Worm (Caenorhabditis elegans) whole organism, L1 larva: ENCODE data around the gene nhr-25.

Experiments used
- C04F5.9 ChIP-seq: sonication (generic microtip); optimal IDR thresholded peaks from 2 replicates; lab custom pipeline; 2016; ENCODE audit warnings: missing genetic modification characterization, missing compliant biosample characterization
- C16A3.4 ChIP-seq: fragments of 150-350 bp; optimal IDR thresholded peaks from 2 replicates; lab custom pipeline; 2014; ENCODE audit warnings: missing biosample characterization, missing genetic modification characterization
- Y116A8C.19 ChIP-seq: sonication (generic microtip); optimal IDR thresholded peaks from 2 replicates; lab custom pipeline; 2016; ENCODE audit warnings: missing compliant biosample characterization, missing genetic modification characterization, borderline replicate concordance
- ama-1 ChIP-seq: fragments of 150-350 bp; optimal IDR thresholded peaks from 2 replicates; lab custom pipeline; 2014
- ceh-8 ChIP-seq: fragments of 200-800 bp; sonication (Bioruptor generic); optimal IDR thresholded peaks from 2 replicates; lab custom pipeline; 2018; ENCODE audit warnings: mild to moderate bottlenecking, missing genetic modification characterization, moderate library complexity, missing compliant biosample characterization
- ceh-82 ChIP-seq, 3 experiments: fragments of 150-350 bp in 1 of 3; sonication (generic microtip) in 2 of 3; optimal IDR thresholded peaks; 2 replicates each; lab custom pipeline; 2014 to 2017; ENCODE audit warnings: missing biosample characterization in 3 of 3, missing genetic modification characterization in 3 of 3
- ceh-90 ChIP-seq: sonication (generic microtip); optimal IDR thresholded peaks from 2 replicates; lab custom pipeline; 2016; ENCODE audit warnings: missing genetic modification characterization, missing compliant biosample characterization
- ces-1 ChIP-seq: fragments of 150-350 bp; optimal IDR thresholded peaks from 2 replicates; lab custom pipeline; 2014; ENCODE audit warnings: missing biosample characterization, missing genetic modification reagents, missing genetic modification characterization
- efl-1 ChIP-seq, 4 experiments: fragments of 150-350 bp; optimal IDR thresholded peaks in 3 of 4; peaks in 1 of 4; 1 replicate in 1 of 4; 2 replicates in 3 of 4; lab custom pipeline; 2014; ENCODE audit warnings: missing biosample characterization in 2 of 4, missing genetic modification characterization in 2 of 4, missing genetic modification reagents in 2 of 4
- efl-3 ChIP-seq: fragments of 200-800 bp; sonication (Bioruptor generic); optimal IDR thresholded peaks from 2 replicates; lab custom pipeline; 2018; ENCODE audit warnings: mild to moderate bottlenecking, missing genetic modification characterization, missing compliant biosample characterization
- egl-13 ChIP-seq: sonication (generic microtip); optimal IDR thresholded peaks from 2 replicates; lab custom pipeline; 2016; ENCODE audit warnings: missing genotype, missing genetic modification reagents, missing genetic modification characterization, missing compliant biosample characterization
- egl-27 ChIP-seq, 2 experiments: fragments of 150-350 bp in 1 of 2; sonication (generic microtip); optimal IDR thresholded peaks; 3 replicates each; lab custom pipeline; 2017 to 2018; ENCODE audit warnings: missing biosample characterization in 2 of 2, missing genetic modification characterization in 2 of 2, missing genetic modification reagents in 2 of 2
- elt-2 ChIP-seq: sonication (generic microtip); optimal IDR thresholded peaks from 2 replicates; lab custom pipeline; 2016; ENCODE audit warnings: missing genetic modification characterization, mild to moderate bottlenecking, inconsistent platforms, missing compliant biosample characterization, missing genetic modification reagents
- elt-3 ChIP-seq, 6 experiments: fragments of 150-350 bp in 1 of 6; sonication (generic microtip); optimal IDR thresholded peaks; 2 replicates each; lab custom pipeline; 2017 to 2018; ENCODE audit warnings: missing biosample characterization in 6 of 6, missing genetic modification characterization in 6 of 6, inconsistent platforms in 1 of 6
- fkh-10 ChIP-seq: sonication (generic microtip); optimal IDR thresholded peaks from 2 replicates; lab custom pipeline; 2017; ENCODE audit warnings: missing biosample characterization, missing genetic modification reagents, missing genetic modification characterization
- fos-1 ChIP-seq: fragments of 150-350 bp; optimal IDR thresholded peaks from 2 replicates; lab custom pipeline; 2014; ENCODE audit warnings: missing biosample characterization, missing genetic modification characterization
- hpl-2 ChIP-seq: fragments of 150-350 bp; optimal IDR thresholded peaks from 2 replicates; lab custom pipeline; 2014; ENCODE audit warnings: missing biosample characterization, missing genetic modification reagents, missing genetic modification characterization
- lin-14 ChIP-seq: fragments of 200-800 bp; sonication (Bioruptor generic); optimal IDR thresholded peaks from 2 replicates; lab custom pipeline; 2018; ENCODE audit warnings: mild to moderate bottlenecking, missing genetic modification characterization, moderate library complexity, missing compliant biosample characterization
- lin-15B ChIP-seq: fragments of 150-350 bp; sonication (generic microtip); optimal IDR thresholded peaks from 3 replicates; lab custom pipeline; 2014; ENCODE audit warnings: missing biosample characterization, missing genetic modification characterization
- lin-35 ChIP-seq, 2 experiments: fragments of 150-350 bp; optimal IDR thresholded peaks; 2 replicates each; lab custom pipeline; 2014; ENCODE audit warnings: missing biosample characterization in 2 of 2, missing genetic modification characterization in 2 of 2, missing genetic modification reagents in 2 of 2
- lin-39 ChIP-seq: fragments of 150-350 bp; optimal IDR thresholded peaks from 2 replicates; lab custom pipeline; 2014; ENCODE audit warnings: missing biosample characterization, missing genetic modification reagents, missing genetic modification characterization
- lir-3 ChIP-seq: sonication (generic microtip); optimal IDR thresholded peaks from 2 replicates; lab custom pipeline; 2016; ENCODE audit warnings: mild to moderate bottlenecking, missing genetic modification characterization, moderate library complexity, missing compliant biosample characterization; ENCODE audit not compliant: poor library complexity
- lsy-2 ChIP-seq, 2 experiments: fragments of 150-350 bp; optimal IDR thresholded peaks; 2 replicates each; lab custom pipeline; 2014; ENCODE audit warnings: missing biosample characterization in 2 of 2, missing genetic modification characterization in 2 of 2
- mab-9 ChIP-seq: fragments of 200-800 bp; sonication (Bioruptor generic); IDR thresholded peaks from 2 replicates; pipeline ENCODE4 v1.3.6; 2022; ENCODE audit warnings: missing genetic modification reagents, missing genetic modification characterization, missing compliant biosample characterization
- mep-1 ChIP-seq: fragments of 150-350 bp; optimal IDR thresholded peaks from 2 replicates; lab custom pipeline; 2014; ENCODE audit warnings: missing biosample characterization, missing genetic modification characterization
- nhr-11 ChIP-seq: fragments of 150-350 bp; optimal IDR thresholded peaks from 2 replicates; lab custom pipeline; 2014; ENCODE audit warnings: missing biosample characterization, missing genetic modification characterization
- nhr-12 ChIP-seq: sonication (generic microtip); optimal IDR thresholded peaks from 2 replicates; lab custom pipeline; 2017; ENCODE audit warnings: missing biosample characterization, missing genetic modification characterization
- nhr-19 ChIP-seq: fragments of 200-800 bp; sonication (Bioruptor generic); conservative IDR thresholded peaks from 2 replicates; pipeline ENCODE4 v1.3.6; 2022; ENCODE audit warnings: missing genetic modification characterization, missing compliant biosample characterization
- nhr-20 ChIP-seq: sonication (generic microtip); optimal IDR thresholded peaks from 2 replicates; lab custom pipeline; 2016; ENCODE audit warnings: mild to moderate bottlenecking, missing genetic modification characterization, missing compliant biosample characterization
- nhr-28 ChIP-seq: fragments of 150-350 bp; optimal IDR thresholded peaks from 2 replicates; lab custom pipeline; 2014; ENCODE audit warnings: missing biosample characterization, missing genetic modification characterization
- nhr-47 ChIP-seq: sonication (generic microtip); optimal IDR thresholded peaks from 2 replicates; lab custom pipeline; 2016; ENCODE audit warnings: mild to moderate bottlenecking, missing genetic modification characterization, moderate library complexity, missing compliant biosample characterization
- nhr-71 ChIP-seq: sonication (generic microtip); optimal IDR thresholded peaks from 2 replicates; lab custom pipeline; 2016; ENCODE audit warnings: mild to moderate bottlenecking, missing genetic modification characterization, moderate library complexity, missing compliant biosample characterization
- nhr-84 ChIP-seq: sonication (generic microtip); optimal IDR thresholded peaks from 2 replicates; lab custom pipeline; 2017; ENCODE audit warnings: missing biosample characterization, missing genetic modification characterization
- nhr-85 ChIP-seq: sonication (generic microtip); peaks from one replicate; lab custom pipeline; 2016; ENCODE audit warnings: missing genetic modification characterization, inconsistent platforms, missing compliant biosample characterization
- rnt-1 ChIP-seq: sonication (generic microtip); optimal IDR thresholded peaks from 2 replicates; lab custom pipeline; 2016; ENCODE audit warnings: mild to moderate bottlenecking, missing genetic modification characterization, moderate library complexity, missing compliant biosample characterization
- skn-1 ChIP-seq: fragments of 150-350 bp; optimal IDR thresholded peaks from 2 replicates; lab custom pipeline; 2014; ENCODE audit warnings: missing biosample characterization, missing genetic modification characterization
- snu-23 ChIP-seq: sonication (generic microtip); optimal IDR thresholded peaks from 2 replicates; lab custom pipeline; 2016; ENCODE audit warnings: missing genetic modification characterization, missing compliant biosample characterization
- swsn-7 ChIP-seq: sonication (generic microtip); optimal IDR thresholded peaks from 2 replicates; lab custom pipeline; 2016; ENCODE audit warnings: missing genetic modification characterization, missing compliant biosample characterization
- tlp-1 ChIP-seq: fragments of 150-350 bp; optimal IDR thresholded peaks from 2 replicates; lab custom pipeline; 2014; ENCODE audit warnings: missing biosample characterization, missing genetic modification characterization
- unc-62 ChIP-seq: fragments of 150-350 bp; optimal IDR thresholded peaks from 2 replicates; lab custom pipeline; 2014; ENCODE audit warnings: missing biosample characterization, missing genetic modification reagents, missing genetic modification characterization
- unc-86 ChIP-seq: sonication (generic microtip); optimal IDR thresholded peaks from 2 replicates; lab custom pipeline; 2016; ENCODE audit warnings: missing genetic modification characterization, missing compliant biosample characterization
- xbp-1 ChIP-seq: sonication (generic microtip); optimal IDR thresholded peaks from 2 replicates; lab custom pipeline; 2016; ENCODE audit warnings: missing genetic modification characterization, missing compliant biosample characterization

Gene nhr-25

ce11 chrX:12982725-12983124 is 25.6 kb upstream of the nhr-25 start:
- TF ChIP-seq elt-2 (tag; lab: Kevin White, UChicago) = peak; percentile 11
- TF ChIP-seq C04F5.9 (tag; lab: Kevin White, UChicago) = no peak
- TF ChIP-seq fkh-10 (GFP tag; lab: Kevin White, UChicago) = no peak

- TF ChIP-seq Y116A8C.19 (tag; lab: Kevin White, UChicago) (no peak), nhr-71 (tag; lab: Kevin White, UChicago) (peak; percentile 6), nhr-85 (tag; lab: Kevin White, UChicago) (peak; percentile 17)
- TF ChIP-seq, all 84 proteins: peak for 2
These were observed 21.2 kb upstream of the nhr-25 start, which contains the start of gene mff-1 for ce11 chrX:12987119-12987518. Gene mff-1 (minus strand): TSS chrX:12987219.

ce11 chrX:12989205-12989604 is 19.1 kb upstream of the nhr-25 start, which contains the start of gene F11C1.7:
Gene F11C1.7 (plus strand): TSS chrX:12989344.
- TF ChIP-seq nhr-84 (no peak), nhr-71 (tag; lab: Kevin White, UChicago) (peak; percentile 45), swsn-7 (tag; lab: Kevin White, UChicago) (peak; percentile 3), Y116A8C.19 (tag; lab: Kevin White, UChicago) (no peak), rnt-1 (peak; percentile 12), efl-1 (optimal IDR thresholded peaks at IDR 0.05; lab: Kevin White, UChicago) (peak in 1 of 2 experiments; percentile 37), efl-1 (GFP tag; optimal IDR thresholded peaks at IDR 0.05 in 1 of 2; lab: Kevin White, UChicago) (no peak), lir-3 (tag; lab: Kevin White, UChicago) (no peak), skn-1 (tag; lab: Kevin White, UChicago) (no peak), ces-1 (no peak), lsy-2 (tag; optimal IDR thresholded peaks at IDR 0.05; lab: Kevin White, UChicago) (peak; percentile 4 to 48), snu-23 (peak; percentile 10), nhr-19 (GFP tag; lab: Robert Waterston, UW) (no peak), lin-35 (GFP tag; optimal IDR thresholded peaks at IDR 0.05; lab: Kevin White, UChicago) (peak in 1 of 2 experiments; percentile 46), ceh-90 (tag; lab: Kevin White, UChicago) (no peak), hpl-2 (GFP tag; lab: Kevin White, UChicago) (no peak), egl-13 (no peak), C16A3.4 (no peak), xbp-1 (peak; percentile 0), tlp-1 (tag; lab: Kevin White, UChicago) (no peak), nhr-12 (no peak), unc-62 (no peak), nhr-85 (tag; lab: Kevin White, UChicago) (no peak), nhr-11 (no peak), efl-3 (GFP tag; lab: Kevin White, UChicago) (no peak), elt-3 (tag; optimal IDR thresholded peaks at IDR 0.05; lab: Kevin White, UChicago) (no peak), nhr-47 (tag; lab: Kevin White, UChicago) (peak; percentile 21), ceh-8 (GFP tag; lab: Kevin White, UChicago) (no peak), lin-14 (peak; percentile 35), ceh-82 (tag; optimal IDR thresholded peaks at IDR 0.05; lab: Kevin White, UChicago) (peak in 1 of 3 experiments; percentile 7), fos-1 (tag; lab: Kevin White, UChicago) (no peak), lin-39 (tag; lab: Kevin White, UChicago) (no peak), nhr-20 (tag; lab: Kevin White, UChicago) (peak; percentile 3), nhr-28 (tag; lab: Kevin White, UChicago) (no peak), lin-15B (tag; lab: Kevin White, UChicago) (no peak), egl-27 (tag; optimal IDR thresholded peaks at IDR 0.05; lab: Kevin White, UChicago) (no peak), mab-9 (no peak), ama-1 (lab: Kevin White, UChicago) (no peak), mep-1 (tag; lab: Kevin White, UChicago) (peak; percentile 36), unc-86 (tag; lab: Kevin White, UChicago) (no peak)
